Comparison of ENCODE assay signal across 4 worm cellular contexts in the genomic region with DNA sequence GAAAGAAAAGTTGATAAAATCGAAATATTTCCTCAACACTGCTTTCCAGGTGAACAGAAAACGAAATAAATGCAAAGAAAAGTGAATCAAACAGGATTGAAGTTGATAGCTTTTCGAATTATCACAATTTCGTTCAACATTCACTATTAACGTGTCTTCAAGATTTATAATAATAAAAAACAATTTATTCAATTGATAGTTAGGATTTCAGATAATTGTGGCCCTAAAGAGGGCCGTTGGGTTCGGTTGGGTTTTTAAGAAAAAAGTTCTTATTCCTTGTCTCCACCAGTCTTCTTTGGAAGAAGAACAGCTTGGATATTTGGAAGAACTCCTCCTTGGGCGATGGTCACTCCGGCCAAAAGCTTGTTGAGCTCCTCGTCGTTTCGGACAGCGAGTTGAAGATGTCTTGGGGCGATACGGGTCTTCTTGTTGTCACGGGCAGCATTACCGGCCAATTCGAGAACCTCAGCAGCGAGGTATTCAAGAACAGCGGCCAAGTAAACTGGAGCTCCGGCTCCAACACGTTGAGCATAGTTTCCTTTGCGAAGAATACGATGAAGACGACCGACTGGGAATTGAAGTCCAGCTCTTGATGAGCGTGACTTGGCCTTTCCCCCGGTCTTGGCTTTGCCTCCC.
A peak's percentile ranks its signal among the peaks of the same experiment; 100 is the strongest.
TF ChIP-seq lines count a peak whose summit lies in the region.
"Not testable (repeated sequence)": the region's sequence is repeated elsewhere in the genome, so short reads cannot be mapped to it uniquely, and the experiment has no call there.

No protein-coding gene starts in this region.

TF ChIP-seq in whole organism, L4 larva, 104 proteins besides CTCF, POLR2A, EP300 and RAD21:
- TF ChIP-seq F26F4.8 (GFP tag; conservative IDR thresholded peaks at IDR 0.05; lab: Robert Waterston, UW) (peak; percentile 64; the same call in 1 of the 2 replicates), Y105C5A.15 (GFP tag; IDR thresholded peaks at IDR 0.05; lab: Robert Waterston, UW) (peak; percentile 32; the same call in 1 of the 2 replicates), lim-7 (GFP tag; IDR thresholded peaks at IDR 0.05; lab: Robert Waterston, UW) (peak; percentile 23; the same call in 1 of the 2 replicates), egl-43 (GFP tag; IDR thresholded peaks at IDR 0.05; lab: Robert Waterston, UW) (peak; percentile 60; the same call in 1 of the 2 replicates), D1046.2 (GFP tag; IDR thresholded peaks at IDR 0.05; lab: Robert Waterston, UW) (0 out of 2 replicates have a peak, but pooled peaks have one; percentile 8), F49E8.2 (tag; optimal IDR thresholded peaks at IDR 0.05; lab: Kevin White, UChicago; ENCODE audit: borderline replicate concordance) (peak; percentile 14)

TF ChIP-seq in whole organism, early embryonic, 17 proteins besides CTCF, POLR2A, EP300 and RAD21:
- TF ChIP-seq flt-1 (GFP tag; IDR thresholded peaks at IDR 0.05; lab: Robert Waterston, UW) (peak; percentile 39; the same call in 1 of the 2 replicates), aly-1 (tag; optimal IDR thresholded peaks at IDR 0.05; lab: Kevin White, UChicago) (peak; percentile 39), sea-1 (GFP tag; conservative IDR thresholded peaks at IDR 0.05; lab: Robert Waterston, UW) (peak; percentile 76), ama-1 (optimal IDR thresholded peaks at IDR 0.05; lab: Kevin White, UChicago) (peak; percentile 69), tbx-11 (GFP tag; IDR thresholded peaks at IDR 0.05; lab: Robert Waterston, UW) (peak; percentile 8; the same call in 1 of the 2 replicates)

TF ChIP-seq in whole organism, midembryonic, 9 proteins besides CTCF, POLR2A, EP300 and RAD21:
- 0 out of 2 replicates have a peak, but pooled peaks have one; percentile 9 for TF ChIP-seq ztf-23 (GFP tag; IDR thresholded peaks at IDR 0.05; lab: Robert Waterston, UW)
- 0 out of 2 replicates have a peak, but pooled peaks have one; percentile 8 for TF ChIP-seq tab-1 (GFP tag; IDR thresholded peaks at IDR 0.05; lab: Robert Waterston, UW)
- TF ChIP-seq ref-1 (GFP tag; conservative IDR thresholded peaks at IDR 0.05; lab: Robert Waterston, UW): peak; percentile 32; the same call in 1 of the 2 replicates

TF ChIP-seq in whole organism, young adult, 124 proteins besides CTCF, POLR2A, EP300 and RAD21:
- TF ChIP-seq ceh-40 (GFP tag; IDR thresholded peaks at IDR 0.05; lab: Robert Waterston, UW) (0 out of 2 replicates have a peak, but pooled peaks have one; percentile 3), snpc-4 (tag; optimal IDR thresholded peaks at IDR 0.05; lab: Kevin White, UChicago) (peak in 1 of 4 experiments; percentile 43), B0336.3 (GFP tag; IDR thresholded peaks at IDR 0.05; lab: Robert Waterston, UW) (0 out of 2 replicates have a peak, but pooled peaks have one; percentile 34), lin-54 (GFP tag; optimal IDR thresholded peaks at IDR 0.05; lab: Kevin White, UChicago) (peak; percentile 47), egl-44 (GFP tag; IDR thresholded peaks at IDR 0.05; lab: Robert Waterston, UW) (peak; percentile 53; the same call in 1 of the 2 replicates), sea-2 (GFP tag; IDR thresholded peaks at IDR 0.05; lab: Robert Waterston, UW) (0 out of 2 replicates have a peak, but pooled peaks have one; percentile 69), ekl-4 (GFP tag; IDR thresholded peaks at IDR 0.05; lab: Robert Waterston, UW) (peak; percentile 37; the same call in 1 of the 2 replicates), Y95B8A.8 (GFP tag; IDR thresholded peaks at IDR 0.05; lab: Robert Waterston, UW) (peak; percentile 51; the same call in 1 of the 2 replicates), snpc-1.3 (tag; optimal IDR thresholded peaks at IDR 0.05; lab: Kevin White, UChicago; ENCODE audit: insufficient read depth) (peak; percentile 2), egrh-3 (GFP tag; IDR thresholded peaks at IDR 0.05; lab: Robert Waterston, UW) (peak; percentile 40; the same call in 1 of the 2 replicates), lsl-1 (GFP tag; optimal IDR thresholded peaks at IDR 0.05; lab: Kevin White, UChicago) (peak; percentile 31), lin-26 (GFP tag; IDR thresholded peaks at IDR 0.05; lab: Robert Waterston, UW) (peak; percentile 87), rec-8 (tag; optimal IDR thresholded peaks at IDR 0.05; lab: Kevin White, UChicago) (peak in 1 of 2 experiments; percentile 38), hrde-1 (tag; optimal IDR thresholded peaks at IDR 0.05; lab: Kevin White, UChicago; ENCODE audit: borderline replicate concordance) (peak; percentile 92), Y79H2A.3 (GFP tag; conservative IDR thresholded peaks at IDR 0.05; lab: Robert Waterston, UW) (peak; percentile 49; the same call in 1 of the 2 replicates), ama-1 (GFP tag; optimal IDR thresholded peaks at IDR 0.05; lab: Kevin White, UChicago) (peak; percentile 32 to 33), cebp-1 (tag; optimal IDR thresholded peaks at IDR 0.05; lab: Kevin White, UChicago) (peak; percentile 5), F49E8.2 (tag; optimal IDR thresholded peaks at IDR 0.05; lab: Kevin White, UChicago; ENCODE audit: insufficient read depth) (peak; percentile 49), snpc-3.4 (tag; optimal IDR thresholded peaks at IDR 0.05; lab: Kevin White, UChicago) (peak; percentile 49), rcor-1 (GFP tag; IDR thresholded peaks at IDR 0.05; lab: Robert Waterston, UW) (peak; percentile 25; the same call in 1 of the 2 replicates)
- TF ChIP-seq snpc-4 (GFP tag; optimal IDR thresholded peaks at IDR 0.05; lab: Kevin White, UChicago); ama-1 (optimal IDR thresholded peaks at IDR 0.05; lab: Kevin White, UChicago); cebp-1 (GFP tag; IDR thresholded peaks at IDR 0.05; lab: Robert Waterston, UW): not testable (repeated sequence)
TF ChIP-seq in whole organism, young adult: peak in this region for 20; not testable (repeated sequence) for 104.
